Fruit fly (Drosophila melanogaster) whole organism, embryonic: ENCODE results near the gene CG17028.

Experiments used
- CG10209 ChIP-seq: fragments of 200-800 bp; sonication (Bioruptor generic); optimal IDR thresholded peaks from 3 replicates; lab custom pipeline; 2017; ENCODE audit warnings: missing biosample characterization, mild to moderate bottlenecking, missing genetic modification characterization, missing genetic modification reagents
- CG11696 ChIP-seq: fragments of 200-800 bp; sonication (Bioruptor generic); IDR thresholded peaks from 2 replicates; pipeline ENCODE4 v1.3.6; 2022; ENCODE audit warnings: missing biosample characterization, missing genetic modification characterization
- CG12071 ChIP-seq: fragments of 200-800 bp; sonication (Bioruptor generic); optimal IDR thresholded peaks from 3 replicates; lab custom pipeline; 2018; ENCODE audit warnings: missing biosample characterization, mild to moderate bottlenecking, missing genetic modification characterization
- CG12219 ChIP-seq: fragments of 200-800 bp; sonication (Bioruptor generic); optimal IDR thresholded peaks from 3 replicates; lab custom pipeline; 2018; ENCODE audit warnings: missing biosample characterization, mild to moderate bottlenecking, missing genetic modification characterization
- CG12744 ChIP-seq: fragments of 200-800 bp; sonication (Bioruptor generic); optimal IDR thresholded peaks from 2 replicates; lab custom pipeline; 2016; ENCODE audit warnings: missing biosample characterization, missing genetic modification characterization
- CG13775 ChIP-seq: fragments of 200-800 bp; sonication (Bioruptor generic); optimal IDR thresholded peaks from 3 replicates; lab custom pipeline; 2017; ENCODE audit warnings: missing biosample characterization, mild to moderate bottlenecking, missing genetic modification characterization
- CG18262 ChIP-seq: fragments of 200-800 bp; optimal IDR thresholded peaks from 3 replicates; lab custom pipeline; 2019; ENCODE audit warnings: missing biosample characterization, mild to moderate bottlenecking, missing genetic modification characterization, moderate library complexity
- CG18476 ChIP-seq: fragments of 200-800 bp; sonication (Bioruptor generic); optimal IDR thresholded peaks from 2 replicates; lab custom pipeline; 2016; ENCODE audit warnings: missing biosample characterization, mild to moderate bottlenecking, missing genetic modification characterization
- CG18764 ChIP-seq: fragments of 200-800 bp; sonication (Bioruptor generic); optimal IDR thresholded peaks from 3 replicates; lab custom pipeline; 2016; ENCODE audit warnings: missing biosample characterization, missing genetic modification characterization
- CG2116 ChIP-seq: fragments of 200-800 bp; sonication (Bioruptor generic); optimal IDR thresholded peaks from 3 replicates; lab custom pipeline; 2018; ENCODE audit warnings: missing biosample characterization, mild to moderate bottlenecking, missing genetic modification characterization
- CG2120 ChIP-seq: fragments of 200-800 bp; sonication (Bioruptor generic); optimal IDR thresholded peaks from 3 replicates; lab custom pipeline; 2016; ENCODE audit warnings: missing biosample characterization, missing genetic modification characterization
- CG2889 ChIP-seq: fragments of 200-800 bp; sonication (Bioruptor generic); IDR thresholded peaks from 3 replicates; pipeline ENCODE4 v1.3.6; 2022; ENCODE audit warnings: missing biosample characterization, missing genetic modification characterization
- CG32532 ChIP-seq: fragments of 200-800 bp; sonication (Bioruptor generic); IDR thresholded peaks from 2 replicates; pipeline ENCODE4 v1.3.6; 2022; ENCODE audit warnings: missing biosample characterization, missing genetic modification characterization
- CG32772 ChIP-seq: fragments of 200-800 bp; sonication (Bioruptor generic); IDR thresholded peaks from 2 replicates; pipeline ENCODE4 v1.3.6; 2022; ENCODE audit warnings: missing biosample characterization, missing genetic modification characterization
- CG33213 ChIP-seq: fragments of 200-800 bp; sonication (Bioruptor generic); optimal IDR thresholded peaks from 3 replicates; lab custom pipeline; 2016; ENCODE audit warnings: missing biosample characterization, missing genetic modification characterization
- CG3995 ChIP-seq: fragments of 200-800 bp; sonication (Bioruptor generic); optimal IDR thresholded peaks from 3 replicates; lab custom pipeline; 2016; ENCODE audit warnings: missing biosample characterization, missing genetic modification characterization
- CG4282 ChIP-seq: fragments of 200-800 bp; sonication (Bioruptor generic); optimal IDR thresholded peaks from 2 replicates; lab custom pipeline; 2016; ENCODE audit warnings: missing biosample characterization, missing genetic modification characterization
- CG4328 ChIP-seq: fragments of 200-800 bp; sonication (Bioruptor generic); optimal IDR thresholded peaks from 3 replicates; lab custom pipeline; 2017; ENCODE audit warnings: missing biosample characterization, missing genetic modification reagents, missing genetic modification characterization
- CG4617 ChIP-seq: fragments of 200-800 bp; sonication (Bioruptor generic); optimal IDR thresholded peaks from 3 replicates; lab custom pipeline; 2016; ENCODE audit warnings: missing biosample characterization, missing genetic modification characterization, borderline replicate concordance
- CG7928 ChIP-seq: fragments of 200-800 bp; sonication (Bioruptor generic); optimal IDR thresholded peaks from 2 replicates; lab custom pipeline; 2017; ENCODE audit warnings: missing biosample characterization, mild to moderate bottlenecking, missing genetic modification characterization
- CG8944 ChIP-seq: fragments of 200-800 bp; sonication (Bioruptor generic); optimal IDR thresholded peaks from 3 replicates; lab custom pipeline; 2016; ENCODE audit warnings: missing biosample characterization, missing genetic modification characterization
- CG9727 ChIP-seq: fragments of 200-800 bp; sonication (Bioruptor generic); optimal IDR thresholded peaks from 3 replicates; lab custom pipeline; 2017; ENCODE audit warnings: missing biosample characterization, mild to moderate bottlenecking, missing genetic modification characterization
- CG9817 ChIP-seq: fragments of 200-800 bp; sonication (Bioruptor generic); optimal IDR thresholded peaks from 2 replicates; lab custom pipeline; 2018; ENCODE audit warnings: missing biosample characterization, mild to moderate bottlenecking, missing genetic modification characterization, moderate library complexity
- Dek ChIP-seq: fragments of 200-800 bp; sonication (Bioruptor generic); optimal IDR thresholded peaks from 3 replicates; lab custom pipeline; 2019; ENCODE audit warnings: missing biosample characterization, mild to moderate bottlenecking, missing genetic modification characterization, moderate library complexity
- Dip2 ChIP-seq: fragments of 200-800 bp; sonication (Bioruptor generic); IDR thresholded peaks from 2 replicates; pipeline ENCODE4 v1.3.6; 2022; ENCODE audit warnings: missing biosample characterization, missing genetic modification characterization
- Doc2 ChIP-seq: fragments of 200-800 bp; sonication (Bioruptor generic); IDR thresholded peaks from 2 replicates; pipeline ENCODE4 v1.3.6; 2022; ENCODE audit warnings: missing biosample characterization, missing genetic modification characterization
- Doc3 ChIP-seq: fragments of 200-800 bp; sonication (Bioruptor generic); IDR thresholded peaks from 3 replicates; pipeline ENCODE4 v1.3.6; 2022; ENCODE audit warnings: missing biosample characterization, missing genetic modification characterization; ENCODE audit not compliant: partially characterized antibody
- Dp ChIP-seq: fragments of 200-800 bp; sonication (Bioruptor generic); optimal IDR thresholded peaks from 2 replicates; lab custom pipeline; 2018; ENCODE audit warnings: missing biosample characterization, mild to moderate bottlenecking, missing genetic modification characterization, moderate library complexity
- E2f2 ChIP-seq: fragments of 200-800 bp; sonication (Bioruptor generic); IDR thresholded peaks from 2 replicates; pipeline ENCODE4 v1.3.6; 2022; ENCODE audit warnings: missing biosample characterization, missing genetic modification characterization
- Fer2 ChIP-seq: fragments of 200-800 bp; sonication (Bioruptor generic); optimal IDR thresholded peaks from 2 replicates; lab custom pipeline; 2018; ENCODE audit warnings: missing biosample characterization, mild to moderate bottlenecking, missing genetic modification characterization, moderate library complexity
- Lim3 ChIP-seq: fragments of 200-800 bp; sonication (Bioruptor generic); IDR thresholded peaks from 2 replicates; pipeline ENCODE4 v1.3.6; 2022; ENCODE audit warnings: missing biosample characterization, missing genetic modification characterization
- NC2α ChIP-seq: fragments of 200-800 bp; sonication (Bioruptor generic); optimal IDR thresholded peaks from 2 replicates; lab custom pipeline; 2016; ENCODE audit warnings: missing biosample characterization, missing genetic modification characterization
- NC2β ChIP-seq: fragments of 200-800 bp; sonication (Bioruptor generic); optimal IDR thresholded peaks from 2 replicates; lab custom pipeline; 2016; ENCODE audit warnings: missing biosample characterization, missing genetic modification characterization
- Nf-YA ChIP-seq: fragments of 200-800 bp; sonication (Bioruptor generic); IDR thresholded peaks from 2 replicates; pipeline ENCODE4 v1.3.6; 2022; ENCODE audit warnings: missing biosample characterization, missing genetic modification characterization
- Scr ChIP-seq: fragments of 200-800 bp; sonication (Bioruptor generic); IDR thresholded peaks from 2 replicates; pipeline ENCODE4 v1.3.6; 2022; ENCODE audit warnings: missing biosample characterization, missing genetic modification characterization; ENCODE audit not compliant: partially characterized antibody
- Ssrp ChIP-seq: fragments of 200-800 bp; sonication (Bioruptor generic); optimal IDR thresholded peaks from 2 replicates; lab custom pipeline; 2018; ENCODE audit warnings: missing biosample characterization, mild to moderate bottlenecking, missing genetic modification characterization, moderate library complexity
- ab ChIP-seq: fragments of 200-800 bp; sonication (Bioruptor generic); optimal IDR thresholded peaks from 2 replicates; lab custom pipeline; 2016; ENCODE audit warnings: missing biosample characterization, missing genetic modification characterization
- cg ChIP-seq: fragments of 200-800 bp; sonication (Bioruptor generic); optimal IDR thresholded peaks from 3 replicates; lab custom pipeline; 2019; ENCODE audit warnings: missing biosample characterization, mild to moderate bottlenecking, missing genetic modification characterization, moderate library complexity
- ci ChIP-seq: fragments of 200-800 bp; sonication (Bioruptor generic); IDR thresholded peaks from 3 replicates; pipeline ENCODE4 v1.3.6; 2022; ENCODE audit warnings: missing biosample characterization, missing genetic modification characterization
- corto ChIP-seq: fragments of 200-800 bp; sonication (Bioruptor generic); optimal IDR thresholded peaks from 2 replicates; lab custom pipeline; 2016; ENCODE audit warnings: missing biosample characterization, mild to moderate bottlenecking, missing genetic modification characterization, moderate library complexity
- dm ChIP-seq: fragments of 200-800 bp; sonication (Bioruptor generic); optimal IDR thresholded peaks from 3 replicates; lab custom pipeline; 2016; ENCODE audit warnings: missing biosample characterization, missing genetic modification characterization
- dmrt99B ChIP-seq: fragments of 200-800 bp; sonication (Bioruptor generic); optimal IDR thresholded peaks from 2 replicates; lab custom pipeline; 2018; ENCODE audit warnings: missing biosample characterization, mild to moderate bottlenecking, missing genetic modification characterization, moderate library complexity
- ftz-f1 ChIP-seq: fragments of 200-800 bp; sonication (Bioruptor generic); optimal IDR thresholded peaks from 2 replicates; lab custom pipeline; 2016; ENCODE audit warnings: missing biosample characterization, missing genetic modification characterization
- luna ChIP-seq: fragments of 200-800 bp; sonication (Bioruptor generic); optimal IDR thresholded peaks from 2 replicates; lab custom pipeline; 2016; ENCODE audit warnings: missing biosample characterization, missing genetic modification characterization
- nom ChIP-seq: fragments of 200-800 bp; sonication (Bioruptor generic); optimal IDR thresholded peaks from 2 replicates; lab custom pipeline; 2017; ENCODE audit warnings: missing biosample characterization, missing genetic modification characterization, mild to moderate bottlenecking, moderate library complexity, missing genetic modification reagents
- tgo ChIP-seq: fragments of 200-800 bp; sonication (Bioruptor generic); IDR thresholded peaks from 3 replicates; pipeline ENCODE4 v1.3.6; 2022; ENCODE audit warnings: missing biosample characterization, missing genetic modification characterization
- tll ChIP-seq, 2 experiments: fragments of 200-800 bp in 1 of 2; fragments of >200 bp in 1 of 2; sonication (Bioruptor generic) in 1 of 2; optimal IDR thresholded peaks; 2 replicates each; lab custom pipeline; 2017 to 2019; ENCODE audit warnings: missing biosample characterization in 2 of 2, missing genetic modification characterization in 2 of 2, mild to moderate bottlenecking in 1 of 2, moderate library complexity in 1 of 2
- unpg ChIP-seq: fragments of 200-800 bp; sonication (Bioruptor generic); optimal IDR thresholded peaks from 3 replicates; lab custom pipeline; 2018; ENCODE audit warnings: missing biosample characterization, mild to moderate bottlenecking, missing genetic modification characterization, moderate library complexity
- yki ChIP-seq: fragments of >200 bp; optimal IDR thresholded peaks from 3 replicates; lab custom pipeline; 2018
- zfh1 ChIP-seq: fragments of 200-800 bp; sonication (Bioruptor generic); IDR thresholded peaks from 3 replicates; pipeline ENCODE4 v1.3.6; 2022; ENCODE audit warnings: missing biosample characterization, missing genetic modification characterization

CG17028 gene

dm6 chr3L:15999358-16000005 lies 21.2 kb downstream of the CG17028 start (continued):
- no peak for TF ChIP-seq Nf-YA (GFP tag; lab: Robert Waterston, UW)
- TF ChIP-seq CG9817 (tag; lab: Kevin White, UChicago) = peak; percentile 49
- TF ChIP-seq CG32772 = peak; percentile 45
- TF ChIP-seq E2f2 (GFP tag; lab: Robert Waterston, UW) = peak; percentile 43
- TF ChIP-seq CG12219 (GFP tag; lab: Kevin White, UChicago) = peak; percentile 28
- TF ChIP-seq CG32532 (GFP tag; lab: Robert Waterston, UW) = peak; percentile 64; the same call in 1 of the 2 replicates
- no peak for TF ChIP-seq Scr (GFP tag; lab: Robert Waterston, UW)
- no peak for TF ChIP-seq nom (GFP tag; lab: Kevin White, UChicago)
- no peak for TF ChIP-seq luna (GFP tag; lab: Kevin White, UChicago)
- peak; percentile 23 for TF ChIP-seq Dek (tag; lab: Kevin White, UChicago)
- peak; percentile 38; the same call in 2 of the 3 replicates for TF ChIP-seq tgo
- 0 out of 3 replicates have a peak, but pooled peaks have one; percentile 35 for TF ChIP-seq CG2889 (GFP tag; lab: Robert Waterston, UW)
- TF ChIP-seq Doc3 (GFP tag; lab: Robert Waterston, UW) = no peak
- TF ChIP-seq Dip2 (GFP tag; lab: Robert Waterston, UW) = no peak
- no peak for TF ChIP-seq Dp
- no peak for TF ChIP-seq Doc2 (GFP tag; lab: Robert Waterston, UW)
- TF ChIP-seq CG2116 (GFP tag; lab: Kevin White, UChicago) = no peak
- peak; percentile 59 for TF ChIP-seq unpg (GFP tag; lab: Kevin White, UChicago)
- TF ChIP-seq corto (GFP tag; lab: Kevin White, UChicago) = no peak
- no peak for TF ChIP-seq CG33213 (GFP tag; lab: Kevin White, UChicago)
- no peak for TF ChIP-seq Ssrp
- peak; percentile 61 for TF ChIP-seq CG10209 (GFP tag; lab: Kevin White, UChicago)
- no peak for TF ChIP-seq ci (GFP tag; lab: Robert Waterston, UW)
- TF ChIP-seq CG9727 (GFP tag; lab: Kevin White, UChicago) = peak; percentile 59
- no peak for TF ChIP-seq NC2β (GFP tag; lab: Kevin White, UChicago)
- TF ChIP-seq ab (GFP tag; lab: Kevin White, UChicago) = no peak
- TF ChIP-seq CG12744 (GFP tag; lab: Kevin White, UChicago) = no peak
- TF ChIP-seq ftz-f1 = peak; percentile 58
- TF ChIP-seq CG3995 (GFP tag; lab: Kevin White, UChicago) = no peak
- no peak for TF ChIP-seq Lim3 (GFP tag; lab: Robert Waterston, UW)
- TF ChIP-seq yki (lab: Kevin White, UChicago) = no peak
- no peak for TF ChIP-seq NC2α
- TF ChIP-seq CG4617 = no peak
- TF ChIP-seq CG7928 (GFP tag; lab: Kevin White, UChicago) = peak; percentile 3
- TF ChIP-seq tll (GFP tag; optimal IDR thresholded peaks at IDR 0.05; lab: Kevin White, UChicago) = no peak
- no peak for TF ChIP-seq dmrt99B (tag; lab: Kevin White, UChicago)
- TF ChIP-seq cg (GFP tag; lab: Kevin White, UChicago) = peak; percentile 14
- TF ChIP-seq Fer2 (tag; lab: Kevin White, UChicago) = peak; percentile 3
- TF ChIP-seq CG4328 (GFP tag; lab: Kevin White, UChicago) = peak; percentile 20
- TF ChIP-seq CG18262 (tag; lab: Kevin White, UChicago) = peak; percentile 40
- no peak for TF ChIP-seq CG8944 (GFP tag; lab: Kevin White, UChicago)
- TF ChIP-seq CG18764 (GFP tag; lab: Kevin White, UChicago) = peak; percentile 17
- TF ChIP-seq CG2120 (GFP tag; lab: Kevin White, UChicago) = peak; percentile 72
- peak; percentile 9 for TF ChIP-seq CG13775
- TF ChIP-seq CG12071 (GFP tag; lab: Kevin White, UChicago) = peak; percentile 14
- no peak for TF ChIP-seq zfh1 (GFP tag; lab: Robert Waterston, UW)
- peak; percentile 57 for TF ChIP-seq CG11696
- peak; percentile 41 for TF ChIP-seq CG18476 (GFP tag; lab: Kevin White, UChicago)
- no peak for TF ChIP-seq CG4282 (GFP tag; lab: Kevin White, UChicago)
- no peak for TF ChIP-seq dm (GFP tag; lab: Kevin White, UChicago)
